Fruit fly (Drosophila melanogaster): ENCODE measurements around the gene SNCF.

dm6 chr3L:13406873-13407272 is 28.5 kb downstream of the SNCF start:
- TF ChIP-seq kay (GFP tag; ENCODE audit: borderline replicate concordance) (no peak), Mnt (GFP tag; optimal IDR thresholded peaks at IDR 0.05) (no peak)

All from whole organism, adult.